Fruit fly (Drosophila melanogaster) whole organism, adult: ENCODE results near the gene RpS28a.
A peak's percentile ranks its signal among the peaks of the same experiment; 100 is the strongest.

Experiments used
- CG14711 ChIP-seq: fragments of 200-800 bp; sonication (Bioruptor generic); optimal IDR thresholded peaks from 2 replicates; lab custom pipeline; 2018; ENCODE audit warnings: missing biosample characterization, mild to moderate bottlenecking, missing genetic modification characterization, moderate library complexity
- CG1620 ChIP-seq: fragments of 200-800 bp; sonication (Bioruptor generic); optimal IDR thresholded peaks from 2 replicates; lab custom pipeline; 2016; ENCODE audit warnings: missing biosample characterization, missing genetic modification characterization
- CG33017 ChIP-seq: fragments of 200-800 bp; sonication (Bioruptor generic); optimal IDR thresholded peaks from 2 replicates; lab custom pipeline; 2018; ENCODE audit warnings: missing biosample characterization, mild to moderate bottlenecking, missing genetic modification characterization, moderate library complexity
- CG5204 ChIP-seq: fragments of 200-800 bp; sonication (Bioruptor generic); optimal IDR thresholded peaks from 2 replicates; lab custom pipeline; 2016; ENCODE audit warnings: missing biosample characterization, missing genetic modification characterization
- CG7045 ChIP-seq: fragments of 200-800 bp; sonication (Bioruptor generic); optimal IDR thresholded peaks from 2 replicates; lab custom pipeline; 2017; ENCODE audit warnings: missing biosample characterization, mild to moderate bottlenecking, missing genetic modification characterization
- CG7101 ChIP-seq: fragments of 200-800 bp; sonication (Bioruptor generic); optimal IDR thresholded peaks from 2 replicates; lab custom pipeline; 2018; ENCODE audit warnings: missing biosample characterization, mild to moderate bottlenecking, missing genetic modification characterization, moderate library complexity
- Clk ChIP-seq: fragments of 200-800 bp; sonication (Bioruptor generic); optimal IDR thresholded peaks from 2 replicates; lab custom pipeline; 2017; ENCODE audit warnings: missing biosample characterization, missing genetic modification characterization
- Hr96 ChIP-seq: fragments of 200-800 bp; sonication (Bioruptor generic); optimal IDR thresholded peaks from 2 replicates; lab custom pipeline; 2016; ENCODE audit warnings: missing biosample characterization, missing genetic modification characterization
- bab1 ChIP-seq: fragments of 200-800 bp; sonication (Bioruptor generic); optimal IDR thresholded peaks from 3 replicates; lab custom pipeline; 2019; ENCODE audit warnings: missing biosample characterization, mild to moderate bottlenecking, missing genetic modification characterization, moderate library complexity
- cnc ChIP-seq, 2 experiments: fragments of >200 bp; optimal IDR thresholded peaks; 2 replicates each; lab custom pipeline; 2017
- kay ChIP-seq: fragments of 200-800 bp; sonication (Bioruptor generic); peaks from one replicate; lab custom pipeline; 2016; ENCODE audit warnings: missing biosample characterization, missing genetic modification characterization, borderline replicate concordance
- pad ChIP-seq: fragments of 200-800 bp; sonication (Bioruptor generic); optimal IDR thresholded peaks from 3 replicates; lab custom pipeline; 2017; ENCODE audit warnings: missing biosample characterization, missing genetic modification characterization, mild to moderate bottlenecking, moderate library complexity, missing genetic modification reagents
- tj ChIP-seq: fragments of 200-800 bp; sonication (Bioruptor generic); optimal IDR thresholded peaks from 3 replicates; lab custom pipeline; 2017; ENCODE audit warnings: missing biosample characterization, mild to moderate bottlenecking, missing genetic modification characterization, moderate library complexity
- toe ChIP-seq: fragments of 200-800 bp; sonication (Bioruptor generic); optimal IDR thresholded peaks from 2 replicates; lab custom pipeline; 2016; ENCODE audit warnings: missing biosample characterization, missing genetic modification characterization

dm6 chr3R:30022452-30023028, at the start of gene RpS28a, which contains the start of gene Axn:
- TF ChIP-seq Hr96 (no peak), CG7101 (tag; lab: Kevin White, UChicago) (no peak), bab1 (GFP tag; lab: Kevin White, UChicago) (no peak), CG33017 (no peak), kay (GFP tag; lab: Kevin White, UChicago) (no peak), tj (GFP tag; lab: Kevin White, UChicago) (no peak), cnc (optimal IDR thresholded peaks at IDR 0.05; lab: Kevin White, UChicago) (no peak), Clk (no peak), pad (GFP tag; lab: Kevin White, UChicago) (no peak), CG5204 (no peak), CG1620 (GFP tag; lab: Kevin White, UChicago) (no peak), CG14711 (tag; lab: Kevin White, UChicago) (peak; percentile 57), CG7045 (no peak), toe (no peak)
